Fruit fly (Drosophila melanogaster) whole organism, wandering third instar larva: ENCODE measurements around the gene eIF5B.

Experiments
- Jra ChIP-seq: sonication (Bioruptor generic); optimal IDR thresholded peaks from 2 replicates; lab custom pipeline; 2016; ENCODE audit warnings: missing biosample characterization, missing genetic modification characterization
- Mio ChIP-seq: sonication (Bioruptor generic); optimal IDR thresholded peaks from 2 replicates; lab custom pipeline; 2016; ENCODE audit warnings: missing biosample characterization, missing genetic modification characterization
- N ChIP-seq: fragments of >200 bp; optimal IDR thresholded peaks from 2 replicates; lab custom pipeline; 2018; ENCODE audit warnings: missing biosample characterization, missing external identifiers, missing genetic modification characterization
- OdsH ChIP-seq: fragments of 200-800 bp; sonication (Bioruptor generic); optimal IDR thresholded peaks from 2 replicates; lab custom pipeline; 2016; ENCODE audit warnings: missing biosample characterization, mild to moderate bottlenecking, missing genetic modification characterization
- Sp1 ChIP-seq: fragments of 200-800 bp; sonication (Bioruptor generic); optimal IDR thresholded peaks from 3 replicates; lab custom pipeline; 2019; ENCODE audit warnings: missing biosample characterization, mild to moderate bottlenecking, missing genetic modification characterization, moderate library complexity
- br ChIP-seq: fragments of 200-800 bp; sonication (Bioruptor generic); optimal IDR thresholded peaks from 2 replicates; lab custom pipeline; 2016; ENCODE audit warnings: missing biosample characterization, missing genetic modification characterization
- h ChIP-seq: fragments of 200-800 bp; sonication (Bioruptor generic); optimal IDR thresholded peaks from 3 replicates; lab custom pipeline; 2016; ENCODE audit warnings: missing biosample characterization, mild to moderate bottlenecking, missing genetic modification characterization
- pan ChIP-seq: fragments of >200 bp; optimal IDR thresholded peaks from 2 replicates; lab custom pipeline; 2017
- psq ChIP-seq: fragments of 200-800 bp; sonication (Bioruptor generic); optimal IDR thresholded peaks from 3 replicates; lab custom pipeline; 2017; ENCODE audit warnings: missing biosample characterization, mild to moderate bottlenecking, missing genetic modification characterization, moderate library complexity
- rgr ChIP-seq: fragments of 200-800 bp; sonication (Bioruptor generic); optimal IDR thresholded peaks from 3 replicates; lab custom pipeline; 2016; ENCODE audit warnings: missing biosample characterization, mild to moderate bottlenecking, missing genetic modification characterization
- sage ChIP-seq: fragments of 200-800 bp; sonication (Bioruptor generic); optimal IDR thresholded peaks from 2 replicates; lab custom pipeline; 2016; ENCODE audit warnings: missing biosample characterization, mild to moderate bottlenecking, missing genetic modification characterization
- usp ChIP-seq: fragments of >200 bp; optimal IDR thresholded peaks from 2 replicates; lab custom pipeline; 2017; ENCODE audit warnings: missing biosample characterization, missing genetic modification characterization
- woc ChIP-seq: sonication (Bioruptor generic); optimal IDR thresholded peaks from 2 replicates; lab custom pipeline; 2016; ENCODE audit warnings: missing biosample characterization, mild to moderate bottlenecking, missing genetic modification characterization

DNA sequence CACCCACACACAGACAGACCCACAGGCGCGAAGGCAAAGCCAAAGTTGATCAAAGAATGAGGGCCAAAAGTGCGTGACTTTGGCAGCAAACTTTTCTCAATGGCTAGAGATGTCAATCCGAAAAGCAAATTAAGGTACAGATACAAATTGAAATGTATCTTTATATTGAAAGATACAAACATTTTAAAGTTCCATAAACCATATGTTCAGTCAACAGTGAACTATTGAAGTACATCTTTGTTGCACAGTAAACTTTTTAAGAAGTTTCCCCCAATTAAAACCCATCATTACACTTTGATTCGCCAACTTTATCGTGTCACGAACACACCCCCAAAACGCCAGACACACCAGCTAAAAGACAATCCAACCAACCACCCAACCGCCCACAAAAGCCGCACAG, 49.1 kb downstream of the eIF5B start:
- TF ChIP-seq usp = no peak
- no peak for TF ChIP-seq Mio
- no peak for TF ChIP-seq woc (GFP tag; lab: Kevin White, UChicago)
- TF ChIP-seq rgr (GFP tag; lab: Kevin White, UChicago) = no peak
- no peak for TF ChIP-seq psq
- no peak for TF ChIP-seq br (GFP tag; lab: Kevin White, UChicago)
- TF ChIP-seq Sp1 = no peak
- no peak for TF ChIP-seq N (GFP tag; lab: Kevin White, UChicago)
- TF ChIP-seq h (GFP tag; lab: Kevin White, UChicago) = no peak
- no peak for TF ChIP-seq pan (lab: Kevin White, UChicago)
- no peak for TF ChIP-seq sage (GFP tag; lab: Kevin White, UChicago)
- TF ChIP-seq OdsH (GFP tag; lab: Kevin White, UChicago) = no peak
- no peak for TF ChIP-seq Jra (GFP tag; lab: Kevin White, UChicago)
